Fruit fly (Drosophila melanogaster) Kc167 (cell line): Measurements from ENCODE around the gene haf.

Experiments
- psq ChIP-seq: fragments of >200 bp; optimal IDR thresholded peaks from 2 replicates; lab custom pipeline; 2017; ENCODE audit warnings: missing external identifiers
- ttk ChIP-seq: sonication (Bioruptor generic); optimal IDR thresholded peaks from 2 replicates; lab custom pipeline; 2017; ENCODE audit warnings: missing external identifiers

DNA sequence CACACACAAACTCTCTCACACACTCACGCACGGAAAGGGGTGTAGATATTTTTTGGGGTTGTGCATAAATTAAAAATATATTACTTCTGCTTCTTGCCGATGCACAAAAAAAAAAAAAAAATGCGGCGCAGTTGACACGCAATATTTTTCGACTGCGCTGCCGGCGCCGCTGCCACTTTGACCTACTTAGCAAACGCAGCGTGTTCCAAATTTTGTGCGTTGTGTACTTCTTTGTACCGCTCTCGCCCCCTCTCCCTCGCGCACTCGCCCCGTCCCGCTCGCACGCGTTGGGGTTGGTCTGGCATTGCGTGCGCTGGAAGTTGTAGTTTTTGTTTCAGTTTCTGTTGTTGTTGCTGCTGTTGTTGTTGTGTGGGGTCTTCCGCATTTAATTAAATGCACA lies 99.3 kb downstream of the haf start:
- TF ChIP-seq ttk (lab: Kevin White, UChicago) (no peak), psq (lab: Kevin White, UChicago) (no peak)
